Fruit fly (Drosophila melanogaster) whole organism, pupa: ENCODE data around the gene CG1983.
A peak's percentile ranks its signal among the peaks of the same experiment; 100 is the strongest.

Experiments used
- CG10348 ChIP-seq: fragments of 200-800 bp; sonication (Bioruptor generic); IDR thresholded peaks from 2 replicates; pipeline ENCODE4 v1.3.6; 2022; ENCODE audit warnings: missing biosample characterization, missing genetic modification characterization
- CG12605 ChIP-seq: fragments of 200-800 bp; sonication (Bioruptor generic); IDR thresholded peaks from 2 replicates; pipeline ENCODE4 v1.3.6; 2022; ENCODE audit warnings: missing biosample characterization, missing genetic modification characterization
- CG13204 ChIP-seq: fragments of 200-800 bp; sonication (Bioruptor generic); optimal IDR thresholded peaks from 2 replicates; lab custom pipeline; 2018; ENCODE audit warnings: missing biosample characterization, mild to moderate bottlenecking, missing genetic modification characterization, moderate library complexity
- CG14655 ChIP-seq: fragments of 200-800 bp; sonication (Bioruptor generic); optimal IDR thresholded peaks from 3 replicates; lab custom pipeline; 2017; ENCODE audit warnings: mild to moderate bottlenecking, missing biosample characterization, missing genetic modification reagents, missing genetic modification characterization
- CG15710 ChIP-seq: fragments of 200-800 bp; sonication (Bioruptor generic); optimal IDR thresholded peaks from 2 replicates; lab custom pipeline; 2018; ENCODE audit warnings: missing biosample characterization, mild to moderate bottlenecking, missing genetic modification characterization, moderate library complexity
- CG17806 ChIP-seq: fragments of 200-800 bp; sonication (Bioruptor generic); optimal IDR thresholded peaks from 2 replicates; lab custom pipeline; 2018; ENCODE audit warnings: missing biosample characterization, mild to moderate bottlenecking, missing genetic modification characterization, moderate library complexity
- CG32121 ChIP-seq: fragments of 200-800 bp; sonication (Bioruptor generic); IDR thresholded peaks from 2 replicates; pipeline ENCODE4 v1.3.6; 2022; ENCODE audit warnings: missing biosample characterization, missing genetic modification characterization
- CG34367 ChIP-seq: fragments of 200-800 bp; sonication (Bioruptor generic); optimal IDR thresholded peaks from 2 replicates; lab custom pipeline; 2018; ENCODE audit warnings: missing biosample characterization, mild to moderate bottlenecking, missing genetic modification characterization
- CG4496 ChIP-seq: fragments of 200-800 bp; sonication (Bioruptor generic); IDR thresholded peaks from 3 replicates; pipeline ENCODE4 v1.3.6; 2022; ENCODE audit warnings: missing biosample characterization, missing genetic modification characterization
- CG8159 ChIP-seq: fragments of 200-800 bp; sonication (Bioruptor generic); optimal IDR thresholded peaks from 3 replicates; lab custom pipeline; 2018; ENCODE audit warnings: missing biosample characterization, mild to moderate bottlenecking, missing genetic modification characterization, moderate library complexity
- CG8301 ChIP-seq: fragments of 200-800 bp; sonication (Bioruptor generic); optimal IDR thresholded peaks from 2 replicates; lab custom pipeline; 2018; ENCODE audit warnings: missing biosample characterization, mild to moderate bottlenecking, missing genetic modification characterization
- CG9948 ChIP-seq: fragments of 200-800 bp; sonication (Bioruptor generic); optimal IDR thresholded peaks from 2 replicates; lab custom pipeline; 2018; ENCODE audit warnings: missing biosample characterization, mild to moderate bottlenecking, missing genetic modification characterization, moderate library complexity
- D1 ChIP-seq: fragments of 200-800 bp; sonication (Bioruptor generic); optimal IDR thresholded peaks from 2 replicates; lab custom pipeline; 2018; ENCODE audit warnings: missing biosample characterization, mild to moderate bottlenecking, missing genetic modification characterization, moderate library complexity
- EcR ChIP-seq: fragments of 200-800 bp; sonication (Bioruptor generic); optimal IDR thresholded peaks from 3 replicates; lab custom pipeline; 2019; ENCODE audit warnings: missing biosample characterization, missing genetic modification characterization, mild to moderate bottlenecking, moderate library complexity, missing genetic modification reagents
- Ets98B ChIP-seq: fragments of 200-800 bp; sonication (Bioruptor generic); IDR thresholded peaks from 2 replicates; pipeline ENCODE4 v1.3.6; 2022; ENCODE audit warnings: missing biosample characterization, missing genetic modification characterization
- Pif1A ChIP-seq: fragments of 200-800 bp; sonication (Bioruptor generic); optimal IDR thresholded peaks from 3 replicates; lab custom pipeline; 2016; ENCODE audit warnings: missing biosample characterization, missing genetic modification characterization
- Pif1B ChIP-seq: fragments of 200-800 bp; sonication (Bioruptor generic); optimal IDR thresholded peaks from 3 replicates; lab custom pipeline; 2016; ENCODE audit warnings: missing biosample characterization, missing genetic modification characterization
- Snoo ChIP-seq: fragments of 200-800 bp; sonication (Bioruptor generic); optimal IDR thresholded peaks from 3 replicates; lab custom pipeline; 2017; ENCODE audit warnings: missing biosample characterization, mild to moderate bottlenecking, missing genetic modification characterization, inconsistent platforms
- fd96Ca ChIP-seq: fragments of 200-800 bp; sonication (Bioruptor generic); IDR thresholded peaks from 3 replicates; pipeline ENCODE4 v1.3.6; 2022; ENCODE audit warnings: missing biosample characterization, missing genetic modification characterization
- gl ChIP-seq: fragments of 200-800 bp; sonication (Bioruptor generic); optimal IDR thresholded peaks from 2 replicates; lab custom pipeline; 2018; ENCODE audit warnings: missing biosample characterization, mild to moderate bottlenecking, missing genetic modification characterization
- rn ChIP-seq: fragments of 200-800 bp; sonication (Bioruptor generic); IDR thresholded peaks from 2 replicates; pipeline ENCODE4 v1.3.6; 2022; ENCODE audit warnings: missing biosample characterization, missing genetic modification characterization

The CG1983 gene

DNA sequence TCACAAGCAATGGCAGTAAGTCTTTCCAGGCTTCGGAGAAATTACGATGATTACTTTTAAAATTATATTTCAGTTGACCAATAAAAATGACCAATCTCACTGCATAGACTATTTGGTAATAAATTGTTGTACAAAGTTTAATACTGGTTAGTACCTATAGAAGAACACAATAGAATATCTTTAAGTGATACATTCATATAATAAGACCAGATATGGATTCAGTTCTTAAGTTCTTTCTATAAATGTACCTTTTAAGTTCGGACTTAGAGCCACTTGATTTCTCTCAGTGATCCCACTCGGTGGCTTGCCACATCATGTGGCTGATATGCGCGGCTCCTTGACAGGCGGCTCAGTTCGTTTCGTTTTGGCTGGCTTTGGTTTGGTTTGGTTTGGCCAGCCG is 14.3 kb downstream of the CG1983 start:
- TF ChIP-seq CG4496 (GFP tag; lab: Robert Waterston, UW) = no peak
- TF ChIP-seq Pif1B = no peak
- no peak for TF ChIP-seq CG13204 (GFP tag; lab: Kevin White, UChicago)
- TF ChIP-seq Pif1A (GFP tag; lab: Kevin White, UChicago) = no peak
- peak; percentile 32; the same call in 1 of the 2 replicates for TF ChIP-seq Ets98B (GFP tag; lab: Robert Waterston, UW)

DNA sequence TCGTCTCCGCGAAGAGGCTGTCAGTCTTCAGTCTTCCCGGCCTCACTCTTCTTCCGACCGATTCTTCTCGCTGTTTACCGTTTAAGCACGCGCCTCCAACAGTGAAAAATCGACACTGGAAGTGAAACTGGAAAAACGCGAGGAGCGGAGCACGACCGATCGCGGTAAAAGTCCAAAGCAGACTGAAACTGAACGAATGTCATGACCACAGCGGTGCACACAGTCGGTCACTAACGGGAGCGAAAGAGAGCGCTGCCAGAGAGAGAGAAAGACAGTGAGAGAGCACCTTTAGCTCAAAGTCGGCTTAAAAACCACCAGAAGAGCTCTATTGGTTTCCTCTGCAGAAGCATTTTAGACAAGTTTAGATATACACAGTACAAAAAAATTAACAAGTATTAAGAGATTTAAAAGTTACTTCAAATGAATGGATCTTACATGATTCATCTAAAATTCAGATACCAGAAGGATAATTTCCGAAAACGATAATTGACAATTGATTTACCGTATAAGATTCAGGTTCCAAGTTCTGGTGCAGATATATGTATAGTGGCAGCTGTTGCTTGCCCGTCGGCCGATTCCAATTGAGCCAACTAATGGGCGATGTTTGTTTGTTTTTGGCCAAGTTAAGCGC is 17.1 kb downstream of the CG1983 start, which contains the start of gene CG11498:
CG11498 (minus strand) TSS at position 162 of the 631 bp plus-strand sequence.
- TF ChIP-seq CG17806 (no peak), Pif1A (GFP tag; lab: Kevin White, UChicago) (peak; percentile 38), fd96Ca (0 out of 3 replicates have a peak, but pooled peaks have one; percentile 27), CG32121 (GFP tag; lab: Robert Waterston, UW) (peak; percentile 46), Snoo (no peak), CG8159 (tag; lab: Kevin White, UChicago) (no peak), Pif1B (peak; percentile 30), CG13204 (GFP tag; lab: Kevin White, UChicago) (peak; percentile 36), EcR (GFP tag; lab: Kevin White, UChicago) (no peak), CG8301 (tag; lab: Kevin White, UChicago) (no peak), gl (tag; lab: Kevin White, UChicago) (no peak), CG14655 (GFP tag; lab: Kevin White, UChicago) (peak; percentile 33), CG4496 (GFP tag; lab: Robert Waterston, UW) (peak; percentile 76), CG10348 (no peak), rn (GFP tag; lab: Robert Waterston, UW) (no peak), D1 (no peak), Ets98B (GFP tag; lab: Robert Waterston, UW) (peak; percentile 59; the same call in 1 of the 2 replicates), CG12605 (GFP tag; lab: Robert Waterston, UW) (peak; percentile 24; the same call in 1 of the 2 replicates)

DNA sequence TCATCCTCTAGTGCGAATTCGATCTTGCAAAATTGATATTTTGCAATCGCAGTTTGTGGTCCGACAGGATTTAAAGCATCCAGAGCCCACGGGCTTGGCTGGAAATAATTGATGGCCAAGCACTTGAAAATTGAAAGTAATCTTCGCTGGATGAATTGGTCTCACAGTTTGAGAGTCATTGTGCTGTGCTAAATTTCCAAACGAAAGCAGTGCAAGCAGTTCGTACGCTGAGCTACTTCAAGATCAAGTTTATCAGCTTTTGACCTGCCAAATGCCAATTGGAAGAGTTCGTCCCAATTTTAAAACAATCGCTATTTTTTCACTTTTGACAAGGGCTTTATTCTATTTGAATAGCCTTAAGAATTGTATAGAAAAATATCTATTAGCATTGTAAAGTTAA is 23.6 kb downstream of the CG1983 start:
- no peak for TF ChIP-seq CG32121 (GFP tag; lab: Robert Waterston, UW)
- TF ChIP-seq CG4496 (GFP tag; lab: Robert Waterston, UW) = peak; percentile 17; the same call in 1 of the 3 replicates

DNA sequence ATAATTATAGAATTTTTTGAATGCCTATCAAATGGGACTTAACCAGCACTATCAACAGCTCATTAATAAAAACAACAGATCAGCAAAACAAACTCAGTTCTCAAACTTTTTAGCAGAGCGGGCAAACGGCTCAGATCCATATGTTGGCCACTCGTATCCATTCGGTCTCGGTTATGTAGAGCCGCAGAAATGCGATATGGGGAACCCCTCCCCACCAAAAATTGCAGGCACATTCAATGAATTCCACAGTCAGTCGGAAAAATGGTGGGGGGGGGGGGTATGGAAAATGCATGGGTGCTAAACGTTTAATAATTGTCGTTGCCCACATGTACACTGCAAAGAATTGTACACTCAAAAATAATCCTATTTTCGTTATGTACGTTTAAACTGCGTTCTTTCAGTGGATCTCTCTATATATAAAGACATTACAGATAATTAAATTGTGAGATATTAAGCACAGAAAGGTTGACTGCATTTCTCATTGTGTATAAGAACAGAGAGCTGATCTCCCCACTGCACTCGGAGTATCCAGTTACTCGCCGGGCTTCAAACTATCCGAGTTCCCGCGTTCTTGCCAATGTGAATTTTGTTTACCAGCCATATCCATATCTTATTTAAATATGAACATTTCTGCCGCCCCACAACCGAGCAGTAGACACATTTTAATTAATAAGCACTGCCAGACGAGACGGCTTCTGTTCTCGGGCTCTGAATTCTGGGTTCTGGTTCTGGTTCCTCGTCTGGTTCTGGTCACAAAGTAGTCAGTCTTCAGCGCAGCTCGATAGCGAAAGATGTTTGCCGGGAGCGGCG is 26.0 kb downstream of the CG1983 start, which contains the start of gene CG15529:
CG15529 (plus strand) TSS at position 760 of the 810 bp plus-strand sequence.
- peak; percentile 35 for TF ChIP-seq gl (tag; lab: Kevin White, UChicago)
- peak; percentile 61 for TF ChIP-seq CG9948 (tag; lab: Kevin White, UChicago)
- peak; percentile 56; the same call in 1 of the 2 replicates for TF ChIP-seq CG12605 (GFP tag; lab: Robert Waterston, UW)
- peak; percentile 67 for TF ChIP-seq CG14655 (GFP tag; lab: Kevin White, UChicago)
- TF ChIP-seq CG34367 (tag; lab: Kevin White, UChicago) = peak; percentile 58
- peak; percentile 58 for TF ChIP-seq rn (GFP tag; lab: Robert Waterston, UW)
- TF ChIP-seq CG10348 = no peak
- peak; percentile 74 for TF ChIP-seq CG17806
- no peak for TF ChIP-seq Snoo
- TF ChIP-seq EcR (GFP tag; lab: Kevin White, UChicago) = no peak
- TF ChIP-seq CG8301 (tag; lab: Kevin White, UChicago) = peak; percentile 63
- TF ChIP-seq CG4496 (GFP tag; lab: Robert Waterston, UW) = peak; percentile 90
- peak; percentile 74; the same call in 2 of the 3 replicates for TF ChIP-seq fd96Ca
- peak; percentile 78 for TF ChIP-seq CG32121 (GFP tag; lab: Robert Waterston, UW)
- TF ChIP-seq D1 = peak; percentile 3
- peak; percentile 50 for TF ChIP-seq Pif1B
- TF ChIP-seq Pif1A (GFP tag; lab: Kevin White, UChicago) = peak; percentile 10
- peak; percentile 75 for TF ChIP-seq CG15710 (tag; lab: Kevin White, UChicago)
- TF ChIP-seq CG8159 (tag; lab: Kevin White, UChicago) = peak; percentile 78
- TF ChIP-seq Ets98B (GFP tag; lab: Robert Waterston, UW) = peak; percentile 82
- TF ChIP-seq CG13204 (GFP tag; lab: Kevin White, UChicago) = peak; percentile 30

DNA sequence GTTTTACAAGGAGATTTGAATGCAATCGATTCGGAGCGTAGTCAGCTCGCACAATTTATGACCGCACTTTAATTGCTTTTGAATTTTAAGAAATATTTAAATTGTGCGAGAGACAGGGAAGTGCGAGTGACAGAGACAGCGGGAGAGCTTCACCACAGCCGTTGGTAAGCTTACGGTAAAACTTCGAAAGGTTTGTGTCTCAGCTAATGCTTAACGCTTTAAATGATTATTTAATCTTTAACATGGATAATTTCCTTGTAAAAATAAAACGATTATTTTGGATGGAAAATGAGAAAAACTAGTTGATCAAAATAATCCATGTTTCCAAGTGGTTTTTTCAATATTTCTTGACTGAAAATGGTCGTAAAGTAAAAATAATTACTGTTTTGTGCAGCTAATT is 26.9 kb downstream of the CG1983 start:
- TF ChIP-seq CG8301 (tag; lab: Kevin White, UChicago) = no peak
- no peak for TF ChIP-seq EcR (GFP tag; lab: Kevin White, UChicago)
- no peak for TF ChIP-seq CG34367 (tag; lab: Kevin White, UChicago)
- no peak for TF ChIP-seq CG9948 (tag; lab: Kevin White, UChicago)
- TF ChIP-seq fd96Ca = no peak
- TF ChIP-seq CG14655 (GFP tag; lab: Kevin White, UChicago) = no peak
- no peak for TF ChIP-seq CG10348
- no peak for TF ChIP-seq Pif1B
- TF ChIP-seq CG8159 (tag; lab: Kevin White, UChicago) = no peak
- no peak for TF ChIP-seq CG17806
- TF ChIP-seq Pif1A (GFP tag; lab: Kevin White, UChicago) = no peak
